Worm (Caenorhabditis elegans) whole organism, young adult: ENCODE data around the gene gos-28.

Experiments
- B0035.1 ChIP-seq: sonication (generic microtip); optimal IDR thresholded peaks from 2 replicates; lab custom pipeline; 2016; ENCODE audit warnings: missing genetic modification characterization, mild to moderate bottlenecking, missing compliant biosample characterization, missing genotype, missing genetic modification reagents
- B0336.3 ChIP-seq: fragments of 200-800 bp; sonication (Bioruptor generic); IDR thresholded peaks from 2 replicates; pipeline ENCODE4 v1.3.6; 2022; ENCODE audit warnings: missing genetic modification characterization, missing compliant biosample characterization
- D2030.7 ChIP-seq: fragments of 200-800 bp; sonication (Bioruptor generic); IDR thresholded peaks from 2 replicates; pipeline ENCODE4 v1.3.6; 2022; ENCODE audit warnings: missing genetic modification reagents, missing genetic modification characterization, missing compliant biosample characterization
- F23B12.7 ChIP-seq: sonication (generic microtip); optimal IDR thresholded peaks from 2 replicates; lab custom pipeline; 2017; ENCODE audit warnings: missing genetic modification characterization, mild to moderate bottlenecking, missing compliant biosample characterization, antibody characterized with exemption, moderate library complexity; ENCODE audit not compliant: insufficient read depth
- F52B5.7 ChIP-seq: sonication (generic microtip); optimal IDR thresholded peaks from 2 replicates; lab custom pipeline; 2016; ENCODE audit warnings: mild to moderate bottlenecking, missing genetic modification characterization, missing compliant biosample characterization
- F55B11.4 ChIP-seq: sonication (generic microtip); optimal IDR thresholded peaks from 2 replicates; lab custom pipeline; 2016; ENCODE audit warnings: missing compliant biosample characterization, missing genetic modification characterization, borderline replicate concordance; ENCODE audit not compliant: insufficient read depth
- T07F8.4 ChIP-seq: sonication (generic microtip); optimal IDR thresholded peaks from 2 replicates; lab custom pipeline; 2016; ENCODE audit warnings: mild to moderate bottlenecking, missing genetic modification characterization, moderate library complexity, missing compliant biosample characterization
- Y79H2A.3 ChIP-seq: fragments of 200-800 bp; sonication (Bioruptor generic); conservative IDR thresholded peaks from 2 replicates; pipeline ENCODE4 v1.3.6; 2022; ENCODE audit warnings: missing genetic modification reagents, missing genetic modification characterization, missing compliant biosample characterization
- akir-1 ChIP-seq: fragments of 200-800 bp; sonication (Bioruptor generic); optimal IDR thresholded peaks from 2 replicates; lab custom pipeline; 2018; ENCODE audit warnings: mild to moderate bottlenecking, missing genetic modification characterization, moderate library complexity, missing compliant biosample characterization
- ama-1 ChIP-seq, 3 experiments: fragments of 150-350 bp in 1 of 3; sonication (generic microtip) in 2 of 3; optimal IDR thresholded peaks; 2 replicates each; lab custom pipeline; 2014 to 2018; ENCODE audit warnings: missing biosample characterization in 2 of 3, missing genetic modification characterization in 2 of 3, missing genetic modification reagents in 2 of 3
- aptf-3 ChIP-seq: fragments of 200-800 bp; sonication (Bioruptor generic); IDR thresholded peaks from 2 replicates; pipeline ENCODE4 v1.3.6; 2022; ENCODE audit warnings: missing genetic modification characterization, missing compliant biosample characterization
- athp-1 ChIP-seq: sonication (generic microtip); optimal IDR thresholded peaks from 2 replicates; lab custom pipeline; 2017; ENCODE audit warnings: mild to moderate bottlenecking, missing genetic modification characterization, missing compliant biosample characterization
- attf-6 ChIP-seq: fragments of 200-800 bp; sonication (Bioruptor generic); IDR thresholded peaks from 2 replicates; pipeline ENCODE4 v1.3.6; 2022; ENCODE audit warnings: missing genetic modification reagents, missing genetic modification characterization, missing compliant biosample characterization
- bed-2 ChIP-seq: fragments of 200-800 bp; sonication (Bioruptor generic); IDR thresholded peaks from 2 replicates; pipeline ENCODE4 v1.3.6; 2022; ENCODE audit warnings: missing genetic modification reagents, missing genetic modification characterization, missing compliant biosample characterization
- ccch-3 ChIP-seq: fragments of 200-800 bp; sonication (Bioruptor generic); optimal IDR thresholded peaks from 2 replicates; lab custom pipeline; 2018; ENCODE audit warnings: mild to moderate bottlenecking, missing genetic modification characterization, missing compliant biosample characterization
- cebp-2 ChIP-seq: fragments of 200-800 bp; sonication (Bioruptor generic); IDR thresholded peaks from 2 replicates; pipeline ENCODE4 v1.3.6; 2022; ENCODE audit warnings: missing genetic modification characterization, missing compliant biosample characterization
- ceh-27 ChIP-seq: fragments of 200-800 bp; sonication (Bioruptor generic); optimal IDR thresholded peaks from 2 replicates; lab custom pipeline; 2018; ENCODE audit warnings: mild to moderate bottlenecking, missing genetic modification characterization, moderate library complexity, missing compliant biosample characterization
- ceh-58 ChIP-seq: fragments of 200-800 bp; sonication (Bioruptor generic); IDR thresholded peaks from 2 replicates; pipeline ENCODE4 v1.3.6; 2022; ENCODE audit warnings: missing genetic modification characterization, missing compliant biosample characterization
- dpl-1 ChIP-seq: fragments of 150-350 bp; optimal IDR thresholded peaks from 2 replicates; lab custom pipeline; 2014; ENCODE audit warnings: missing biosample characterization, missing genetic modification reagents, missing genetic modification characterization
- efl-1 ChIP-seq: fragments of 150-350 bp; optimal IDR thresholded peaks from 2 replicates; lab custom pipeline; 2014; ENCODE audit warnings: missing biosample characterization, missing genetic modification reagents, missing genetic modification characterization
- egl-18 ChIP-seq: fragments of 200-800 bp; sonication (Bioruptor generic); IDR thresholded peaks from 2 replicates; pipeline ENCODE4 v1.3.6; 2022; ENCODE audit warnings: missing genetic modification reagents, missing genetic modification characterization, missing compliant biosample characterization
- egrh-3 ChIP-seq: fragments of 200-800 bp; sonication (Bioruptor generic); IDR thresholded peaks from 2 replicates; pipeline ENCODE4 v1.3.6; 2022; ENCODE audit warnings: missing genetic modification reagents, missing genetic modification characterization, missing compliant biosample characterization
- ekl-4 ChIP-seq: fragments of 200-800 bp; sonication (Bioruptor generic); IDR thresholded peaks from 2 replicates; pipeline ENCODE4 v1.3.6; 2022; ENCODE audit warnings: missing genetic modification reagents, missing genetic modification characterization, missing compliant biosample characterization
- fkh-3 ChIP-seq: sonication (generic microtip); optimal IDR thresholded peaks from 2 replicates; lab custom pipeline; 2016; ENCODE audit warnings: mild to moderate bottlenecking, missing genetic modification characterization, missing compliant biosample characterization
- him-1 ChIP-seq: sonication (generic microtip); optimal IDR thresholded peaks from 2 replicates; lab custom pipeline; 2016; ENCODE audit warnings: missing genotype, missing genetic modification reagents, missing genetic modification characterization, missing compliant biosample characterization
- hlh-26 ChIP-seq: fragments of 200-800 bp; sonication (Bioruptor generic); conservative IDR thresholded peaks from 2 replicates; pipeline ENCODE4 v1.3.6; 2022; ENCODE audit warnings: missing genetic modification reagents, missing genetic modification characterization, missing compliant biosample characterization
- hmg-1.2 ChIP-seq: fragments of 200-800 bp; sonication (Bioruptor generic); IDR thresholded peaks from 2 replicates; pipeline ENCODE4 v1.3.6; 2022; ENCODE audit warnings: missing genetic modification reagents, missing genetic modification characterization, missing compliant biosample characterization
- hmg-20 ChIP-seq: fragments of 200-800 bp; sonication (Bioruptor generic); IDR thresholded peaks from 2 replicates; pipeline ENCODE4 v1.3.6; 2022; ENCODE audit warnings: missing genetic modification reagents, missing genetic modification characterization, missing compliant biosample characterization
- lin-26 ChIP-seq: fragments of 200-800 bp; sonication (Bioruptor generic); IDR thresholded peaks from 2 replicates; pipeline ENCODE4 v1.3.6; 2022; ENCODE audit warnings: missing genetic modification reagents, missing genetic modification characterization, missing compliant biosample characterization
- lin-35 ChIP-seq, 3 experiments: fragments of 150-350 bp in 2 of 3; sonication (generic microtip) in 1 of 3; optimal IDR thresholded peaks; 2 replicates each; lab custom pipeline; 2014 to 2018; ENCODE audit warnings: missing biosample characterization in 3 of 3, missing genetic modification characterization in 3 of 3, missing genetic modification reagents in 3 of 3
- lir-1 ChIP-seq: fragments of 200-800 bp; sonication (Bioruptor generic); conservative IDR thresholded peaks from 2 replicates; pipeline ENCODE4 v1.3.6; 2022; ENCODE audit warnings: missing genetic modification reagents, missing genetic modification characterization, missing compliant biosample characterization
- mcd-1 ChIP-seq: fragments of 200-800 bp; sonication (Bioruptor generic); IDR thresholded peaks from 2 replicates; pipeline ENCODE4 v1.3.6; 2022; ENCODE audit warnings: missing genetic modification reagents, missing genetic modification characterization, missing compliant biosample characterization
- mxl-1 ChIP-seq: sonication (generic microtip); optimal IDR thresholded peaks from 2 replicates; lab custom pipeline; 2016; ENCODE audit warnings: missing genetic modification characterization, missing compliant biosample characterization
- nfya-2 ChIP-seq: fragments of 200-800 bp; sonication (Bioruptor generic); IDR thresholded peaks from 2 replicates; pipeline ENCODE4 v1.3.6; 2022; ENCODE audit warnings: missing genetic modification reagents, missing genetic modification characterization, missing compliant biosample characterization
- nhr-120 ChIP-seq: fragments of 200-800 bp; sonication (Bioruptor generic); IDR thresholded peaks from 2 replicates; pipeline ENCODE4 v1.3.6; 2022; ENCODE audit warnings: missing genetic modification characterization, missing compliant biosample characterization
- nhr-179 ChIP-seq: sonication (generic microtip); optimal IDR thresholded peaks from 2 replicates; lab custom pipeline; 2016; ENCODE audit warnings: mild to moderate bottlenecking, missing genetic modification characterization, missing compliant biosample characterization
- nhr-80 ChIP-seq: sonication (generic microtip); optimal IDR thresholded peaks from 2 replicates; lab custom pipeline; 2016; ENCODE audit warnings: missing genetic modification characterization, missing compliant biosample characterization
- nhr-90 ChIP-seq: sonication (generic microtip); optimal IDR thresholded peaks from 2 replicates; lab custom pipeline; 2016; ENCODE audit warnings: missing genotype, mild to moderate bottlenecking, missing genetic modification characterization, missing compliant biosample characterization
- pbrm-1 ChIP-seq: fragments of 200-800 bp; sonication (Bioruptor generic); IDR thresholded peaks from 2 replicates; pipeline ENCODE4 v1.3.6; 2022; ENCODE audit warnings: missing genetic modification reagents, missing genetic modification characterization, missing compliant biosample characterization
- sdz-38 ChIP-seq: sonication (generic microtip); optimal IDR thresholded peaks from 2 replicates; lab custom pipeline; 2016; ENCODE audit warnings: missing genotype, missing genetic modification characterization, missing compliant biosample characterization
- snpc-1.1 ChIP-seq: sonication (generic microtip); optimal IDR thresholded peaks from 2 replicates; lab custom pipeline; 2017; ENCODE audit warnings: missing genetic modification characterization, mild to moderate bottlenecking, missing compliant biosample characterization, antibody characterized with exemption, moderate library complexity, missing genotype, missing genetic modification reagents; ENCODE audit not compliant: insufficient read depth
- snpc-1.3 ChIP-seq: sonication (generic microtip); optimal IDR thresholded peaks from 2 replicates; lab custom pipeline; 2017; ENCODE audit warnings: missing genetic modification characterization, mild to moderate bottlenecking, missing compliant biosample characterization, antibody characterized with exemption, moderate library complexity, missing genotype, missing genetic modification reagents; ENCODE audit not compliant: insufficient read depth
- snpc-3.4 ChIP-seq: sonication (generic microtip); optimal IDR thresholded peaks from 2 replicates; lab custom pipeline; 2017; ENCODE audit warnings: missing genetic modification characterization, mild to moderate bottlenecking, missing compliant biosample characterization, antibody characterized with exemption, moderate library complexity, missing genotype, missing genetic modification reagents
- snpc-4 ChIP-seq, 5 experiments: fragments of 150-350 bp in 1 of 5; sonication (generic microtip) in 4 of 5; optimal IDR thresholded peaks; 2 replicates each; lab custom pipeline; 2014 to 2018; ENCODE audit warnings: missing genetic modification characterization in 5 of 5, missing biosample characterization in 3 of 5, antibody characterized with exemption in 2 of 5, mild to moderate bottlenecking in 2 of 5, missing compliant biosample characterization in 2 of 5, missing genotype in 2 of 5, moderate library complexity in 2 of 5, missing genetic modification reagents in 1 of 5
- tbp1 ChIP-seq: fragments of 200-800 bp; sonication (Bioruptor generic); optimal IDR thresholded peaks from 2 replicates; lab custom pipeline; 2018; ENCODE audit warnings: mild to moderate bottlenecking, missing genetic modification characterization, missing compliant biosample characterization
- unc-130 ChIP-seq: sonication (generic microtip); optimal IDR thresholded peaks from 2 replicates; lab custom pipeline; 2016; ENCODE audit warnings: missing genetic modification reagents, missing genetic modification characterization, missing compliant biosample characterization
- ztf-18 ChIP-seq: sonication (generic microtip); optimal IDR thresholded peaks from 2 replicates; lab custom pipeline; 2016; ENCODE audit warnings: missing genotype, mild to moderate bottlenecking, missing genetic modification characterization, missing compliant biosample characterization
- ztf-3 ChIP-seq: fragments of 200-800 bp; sonication (Bioruptor generic); optimal IDR thresholded peaks from 2 replicates; lab custom pipeline; 2018; ENCODE audit warnings: mild to moderate bottlenecking, missing genetic modification characterization, missing compliant biosample characterization

Gene gos-28

DNA sequence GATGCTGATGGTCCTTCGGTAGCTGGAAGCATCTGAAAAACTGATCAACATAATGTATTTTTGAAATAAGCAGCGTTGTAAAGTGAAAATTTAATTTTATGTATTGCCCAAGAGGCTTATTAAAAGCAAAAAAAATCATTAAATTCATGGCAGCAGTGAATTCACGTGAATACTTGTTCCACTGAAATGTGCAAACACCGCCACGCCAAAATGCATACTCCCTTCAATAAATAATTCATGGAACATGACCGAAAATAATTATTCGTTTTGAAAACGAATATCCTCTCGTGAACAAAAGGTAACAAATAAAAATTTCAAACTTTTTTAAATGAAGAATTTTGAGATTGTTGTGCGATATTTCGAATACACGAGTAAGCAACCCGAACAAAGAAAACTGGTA is 8.4 kb upstream of the gos-28 start, which contains the start of gene F08F8.10 (continued):
- TF ChIP-seq athp-1 (tag; lab: Kevin White, UChicago): peak; percentile 24
- no peak for TF ChIP-seq nhr-80 (tag; lab: Kevin White, UChicago)
- TF ChIP-seq T07F8.4: no peak
- TF ChIP-seq unc-130 (GFP tag; lab: Kevin White, UChicago): no peak
- no peak for TF ChIP-seq Y79H2A.3
- TF ChIP-seq snpc-3.4: peak; percentile 5
- TF ChIP-seq B0035.1 (tag; lab: Kevin White, UChicago): no peak
- TF ChIP-seq ama-1 (optimal IDR thresholded peaks at IDR 0.05; lab: Kevin White, UChicago): no peak
- TF ChIP-seq ama-1 (GFP tag; optimal IDR thresholded peaks at IDR 0.05; lab: Kevin White, UChicago): no peak
- no peak for TF ChIP-seq ztf-3 (GFP tag; lab: Kevin White, UChicago)
- TF ChIP-seq nfya-2 (GFP tag; lab: Robert Waterston, UW): no peak
- peak; percentile 14 for TF ChIP-seq ztf-18 (tag; lab: Kevin White, UChicago)
- TF ChIP-seq snpc-4 (GFP tag; optimal IDR thresholded peaks at IDR 0.05; lab: Kevin White, UChicago): no peak
- TF ChIP-seq snpc-4 (tag; optimal IDR thresholded peaks at IDR 0.05; lab: Kevin White, UChicago): peak in 2 of 4 experiments; percentile 14 to 24
- TF ChIP-seq nhr-179 (tag; lab: Kevin White, UChicago): no peak
- no peak for TF ChIP-seq snpc-1.1 (tag; lab: Kevin White, UChicago)
- TF ChIP-seq nhr-90 (tag; lab: Kevin White, UChicago): no peak
- no peak for TF ChIP-seq attf-6
- peak; percentile 33 for TF ChIP-seq tbp1 (GFP tag; lab: Kevin White, UChicago)
- TF ChIP-seq F55B11.4: no peak
- TF ChIP-seq lin-35 (GFP tag; optimal IDR thresholded peaks at IDR 0.05; lab: Kevin White, UChicago): no peak
- TF ChIP-seq lin-26 (GFP tag; lab: Robert Waterston, UW): no peak
- TF ChIP-seq bed-2: no peak
- no peak for TF ChIP-seq egl-18 (GFP tag; lab: Robert Waterston, UW)
- no peak for TF ChIP-seq D2030.7 (GFP tag; lab: Robert Waterston, UW)
- no peak for TF ChIP-seq mcd-1 (GFP tag; lab: Robert Waterston, UW)
- TF ChIP-seq pbrm-1 (GFP tag; lab: Robert Waterston, UW): no peak
- no peak for TF ChIP-seq efl-1 (GFP tag; lab: Kevin White, UChicago)
- no peak for TF ChIP-seq lir-1 (GFP tag; lab: Robert Waterston, UW)
- no peak for TF ChIP-seq hlh-26 (GFP tag; lab: Robert Waterston, UW)
- no peak for TF ChIP-seq him-1 (tag; lab: Kevin White, UChicago)
- no peak for TF ChIP-seq dpl-1 (GFP tag; lab: Kevin White, UChicago)
- TF ChIP-seq F23B12.7 (tag; lab: Kevin White, UChicago): no peak
- no peak for TF ChIP-seq akir-1 (GFP tag; lab: Kevin White, UChicago)
- TF ChIP-seq ccch-3: no peak
- TF ChIP-seq B0336.3: no peak
- TF ChIP-seq fkh-3 (tag; lab: Kevin White, UChicago): no peak
- TF ChIP-seq hmg-20 (GFP tag; lab: Robert Waterston, UW): no peak
- TF ChIP-seq snpc-1.3 (tag; lab: Kevin White, UChicago): no peak
- TF ChIP-seq F52B5.7: no peak
- TF ChIP-seq nhr-120 (GFP tag; lab: Robert Waterston, UW): no peak
- TF ChIP-seq hmg-1.2 (GFP tag; lab: Robert Waterston, UW): peak; percentile 29; the same call in 1 of the 2 replicates
- TF ChIP-seq ekl-4: peak; percentile 32; the same call in 1 of the 2 replicates
- TF ChIP-seq ceh-58: no peak
- TF ChIP-seq mxl-1 (tag; lab: Kevin White, UChicago): no peak
- no peak for TF ChIP-seq sdz-38 (tag; lab: Kevin White, UChicago)
- TF ChIP-seq cebp-2 (GFP tag; lab: Robert Waterston, UW): no peak
- no peak for TF ChIP-seq egrh-3
- no peak for TF ChIP-seq ceh-27 (GFP tag; lab: Kevin White, UChicago)
- TF ChIP-seq aptf-3: no peak
